Worm (Caenorhabditis elegans): ENCODE data around the gene Y73B6BL.22.

DNA sequence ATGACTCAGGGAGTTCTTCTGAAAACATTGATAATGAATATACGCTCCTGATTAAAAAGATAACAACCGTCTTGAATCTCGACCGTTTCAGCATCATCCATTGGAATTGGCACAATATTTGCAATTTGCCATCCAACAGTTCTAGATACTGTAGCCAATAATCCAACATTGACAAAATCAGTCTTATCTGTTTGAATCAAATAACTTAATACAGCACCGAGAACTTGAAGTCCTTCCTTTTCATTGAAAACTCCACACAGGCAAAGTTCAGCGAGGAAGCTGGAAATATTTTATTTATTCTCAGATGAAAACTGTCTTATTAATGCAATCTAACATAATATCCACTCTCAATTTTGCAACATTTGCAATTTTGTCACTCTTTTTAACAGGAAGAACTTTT is 44.2 kb downstream of the Y73B6BL.22 start:
- TF ChIP-seq unc-55 (GFP tag; optimal IDR thresholded peaks at IDR 0.05) (no peak), nhr-10 (tag; optimal IDR thresholded peaks at IDR 0.05) (no peak), ztf-4 (tag; optimal IDR thresholded peaks at IDR 0.05) (no peak), ama-1 (optimal IDR thresholded peaks at IDR 0.05) (no peak), nhr-23 (tag; optimal IDR thresholded peaks at IDR 0.05) (no peak), ceh-82 (tag; optimal IDR thresholded peaks at IDR 0.05) (no peak), gmeb-1 (tag; optimal IDR thresholded peaks at IDR 0.05) (no peak), dmd-4 (tag; optimal IDR thresholded peaks at IDR 0.05) (no peak), lin-39 (tag; optimal IDR thresholded peaks at IDR 0.05) (no peak), sma-9 (GFP tag; optimal IDR thresholded peaks at IDR 0.05) (no peak), sma-9 (tag; optimal IDR thresholded peaks at IDR 0.05) (no peak)
